Worm (Caenorhabditis elegans) whole organism, mixed stage, embryonic: ENCODE measurements around the gene F56D6.22.

Source experiments
- M03D4.4 ChIP-seq: sonication (generic microtip); optimal IDR thresholded peaks from 2 replicates; lab custom pipeline; 2017; ENCODE audit warnings: mild to moderate bottlenecking, missing genetic modification characterization, missing compliant biosample characterization
- bed-3 ChIP-seq: fragments of 200-800 bp; sonication (Bioruptor generic); optimal IDR thresholded peaks from 3 replicates; lab custom pipeline; 2018; ENCODE audit warnings: mild to moderate bottlenecking, missing genetic modification characterization, moderate library complexity, missing compliant biosample characterization
- blmp-1 ChIP-seq: fragments of 150-350 bp; optimal IDR thresholded peaks from 2 replicates; lab custom pipeline; 2014; ENCODE audit warnings: missing biosample characterization, missing genetic modification characterization
- ceh-39 ChIP-seq: fragments of 150-350 bp; optimal IDR thresholded peaks from 2 replicates; lab custom pipeline; 2014; ENCODE audit warnings: missing biosample characterization, missing genetic modification characterization
- ceh-83 ChIP-seq: fragments of 200-800 bp; sonication (Bioruptor generic); optimal IDR thresholded peaks from 2 replicates; lab custom pipeline; 2018; ENCODE audit warnings: mild to moderate bottlenecking, missing genetic modification characterization, missing compliant biosample characterization
- ces-1 ChIP-seq: fragments of 150-350 bp; optimal IDR thresholded peaks from 2 replicates; lab custom pipeline; 2014; ENCODE audit warnings: missing biosample characterization, missing genetic modification reagents, missing genetic modification characterization
- cnd-1 ChIP-seq: fragments of 200-800 bp; sonication (Bioruptor generic); optimal IDR thresholded peaks from 2 replicates; lab custom pipeline; 2018; ENCODE audit warnings: mild to moderate bottlenecking, missing genetic modification characterization, missing compliant biosample characterization
- drap-1 ChIP-seq: fragments of 200-800 bp; sonication (Bioruptor generic); optimal IDR thresholded peaks from 3 replicates; lab custom pipeline; 2018; ENCODE audit warnings: mild to moderate bottlenecking, missing genetic modification characterization, missing compliant biosample characterization
- elt-1 ChIP-seq: sonication (generic microtip); optimal IDR thresholded peaks from 2 replicates; lab custom pipeline; 2017; ENCODE audit warnings: missing genetic modification characterization, mild to moderate bottlenecking, missing compliant biosample characterization, antibody characterized with exemption, moderate library complexity, borderline replicate concordance; ENCODE audit not compliant: insufficient read depth
- elt-3 ChIP-seq: fragments of 150-350 bp; optimal IDR thresholded peaks from 2 replicates; lab custom pipeline; 2014; ENCODE audit warnings: missing biosample characterization, missing genetic modification characterization
- flh-1 ChIP-seq: fragments of 200-800 bp; sonication (Bioruptor generic); optimal IDR thresholded peaks from 2 replicates; lab custom pipeline; 2018; ENCODE audit warnings: mild to moderate bottlenecking, missing genetic modification characterization, moderate library complexity, missing compliant biosample characterization
- ham-2 ChIP-seq: fragments of 200-800 bp; sonication (Bioruptor generic); optimal IDR thresholded peaks from 2 replicates; lab custom pipeline; 2018; ENCODE audit warnings: mild to moderate bottlenecking, missing genetic modification characterization, missing compliant biosample characterization
- hlh-1 ChIP-seq: fragments of 150-350 bp; optimal IDR thresholded peaks from 2 replicates; lab custom pipeline; 2014; ENCODE audit warnings: missing biosample characterization, missing genetic modification reagents, missing genetic modification characterization
- lin-13 ChIP-seq: fragments of 150-350 bp; optimal IDR thresholded peaks from 2 replicates; lab custom pipeline; 2014; ENCODE audit warnings: missing biosample characterization, missing genetic modification characterization
- lin-32 ChIP-seq: fragments of 200-800 bp; sonication (Bioruptor generic); optimal IDR thresholded peaks from 2 replicates; lab custom pipeline; 2018; ENCODE audit warnings: mild to moderate bottlenecking, missing genetic modification characterization, missing compliant biosample characterization
- mab-5 ChIP-seq: fragments of 150-350 bp; optimal IDR thresholded peaks from 2 replicates; lab custom pipeline; 2014; ENCODE audit warnings: missing biosample characterization, missing genetic modification characterization
- mep-1 ChIP-seq: fragments of 150-350 bp; optimal IDR thresholded peaks from 2 replicates; lab custom pipeline; 2017; ENCODE audit warnings: missing biosample characterization, missing genetic modification reagents, missing genetic modification characterization, inconsistent platforms
- mls-2 ChIP-seq: sonication (generic microtip); optimal IDR thresholded peaks from 2 replicates; lab custom pipeline; 2016; ENCODE audit warnings: mild to moderate bottlenecking, missing genetic modification characterization, moderate library complexity, missing compliant biosample characterization
- nhr-12 ChIP-seq: fragments of 150-350 bp; optimal IDR thresholded peaks from 2 replicates; lab custom pipeline; 2014; ENCODE audit warnings: missing biosample characterization, missing genetic modification characterization
- nhr-2 ChIP-seq: fragments of 150-350 bp; optimal IDR thresholded peaks from 2 replicates; lab custom pipeline; 2014; ENCODE audit warnings: missing biosample characterization, missing genetic modification characterization
- nhr-237 ChIP-seq: fragments of 150-350 bp; optimal IDR thresholded peaks from 2 replicates; lab custom pipeline; 2014; ENCODE audit warnings: missing biosample characterization, missing genetic modification characterization
- nhr-28 ChIP-seq: fragments of 150-350 bp; optimal IDR thresholded peaks from 2 replicates; lab custom pipeline; 2014; ENCODE audit warnings: missing biosample characterization, missing genetic modification characterization
- nhr-76 ChIP-seq: sonication (generic microtip); optimal IDR thresholded peaks from 2 replicates; lab custom pipeline; 2017; ENCODE audit warnings: missing biosample characterization, missing genetic modification characterization
- pha-4 ChIP-seq: fragments of 150-350 bp; optimal IDR thresholded peaks from 2 replicates; lab custom pipeline; 2018; ENCODE audit warnings: missing biosample characterization, missing genetic modification reagents, missing genetic modification characterization
- sem-2 ChIP-seq: fragments of 200-800 bp; sonication (Bioruptor generic); optimal IDR thresholded peaks from 2 replicates; lab custom pipeline; 2018; ENCODE audit warnings: mild to moderate bottlenecking, missing genetic modification characterization, missing compliant biosample characterization
- snpc-4 ChIP-seq: fragments of 150-350 bp; optimal IDR thresholded peaks from 2 replicates; lab custom pipeline; 2014; ENCODE audit warnings: missing biosample characterization, missing genetic modification characterization
- sptf-1 ChIP-seq: sonication (generic microtip); optimal IDR thresholded peaks from 2 replicates; lab custom pipeline; 2017; ENCODE audit warnings: mild to moderate bottlenecking, missing genetic modification characterization, moderate library complexity, missing compliant biosample characterization
- tbx-8 ChIP-seq: fragments of 200-800 bp; sonication (Bioruptor generic); optimal IDR thresholded peaks from 2 replicates; lab custom pipeline; 2018; ENCODE audit warnings: mild to moderate bottlenecking, missing genetic modification characterization, moderate library complexity, missing compliant biosample characterization
- unc-120 ChIP-seq: sonication (generic microtip); optimal IDR thresholded peaks from 2 replicates; lab custom pipeline; 2017; ENCODE audit warnings: missing genetic modification characterization, missing compliant biosample characterization; ENCODE audit not compliant: poor library complexity, severe bottlenecking
- unc-39 ChIP-seq: fragments of 150-350 bp; optimal IDR thresholded peaks from 2 replicates; lab custom pipeline; 2014; ENCODE audit warnings: missing biosample characterization, missing genetic modification characterization
- unc-62 ChIP-seq: fragments of 150-350 bp; optimal IDR thresholded peaks from 2 replicates; lab custom pipeline; 2014; ENCODE audit warnings: missing biosample characterization, missing genetic modification reagents, missing genetic modification characterization
- zip-8 ChIP-seq: fragments of 150-350 bp; optimal IDR thresholded peaks from 2 replicates; lab custom pipeline; 2014; ENCODE audit warnings: missing biosample characterization, missing genetic modification characterization
- ztf-11 ChIP-seq: fragments of 150-350 bp; optimal IDR thresholded peaks from 2 replicates; lab custom pipeline; 2014; ENCODE audit warnings: missing biosample characterization, missing genetic modification characterization

The F56D6.22 gene

ce11 chrIV:3907506-3908188 is at the start of gene F56D6.22, which contains the start of gene F56D6.12:
TSS of gene F56D6.22 (minus strand) at chrIV:3907606.
TSS of gene F56D6.12 (plus strand) at chrIV:3908138.
- TF ChIP-seq blmp-1 (tag; lab: Kevin White, UChicago) (no peak), nhr-237 (tag; lab: Kevin White, UChicago) (no peak), mls-2 (tag; lab: Kevin White, UChicago) (no peak), zip-8 (tag; lab: Kevin White, UChicago) (no peak), sem-2 (GFP tag; lab: Kevin White, UChicago) (no peak), snpc-4 (no peak), cnd-1 (no peak), nhr-76 (tag; lab: Kevin White, UChicago) (no peak), nhr-28 (tag; lab: Kevin White, UChicago) (no peak), bed-3 (no peak), unc-62 (GFP tag; lab: Kevin White, UChicago) (no peak), elt-1 (tag; lab: Kevin White, UChicago) (no peak), mab-5 (tag; lab: Kevin White, UChicago) (no peak), lin-13 (no peak), tbx-8 (GFP tag; lab: Kevin White, UChicago) (no peak), M03D4.4 (tag; lab: Kevin White, UChicago) (no peak)

ce11 chrIV:3956705-3957104 is 49.3 kb upstream of the F56D6.22 start, which contains the start of gene clec-74:
TSS of gene clec-74 (plus strand) at chrIV:3957005.
- TF ChIP-seq sptf-1 (tag; lab: Kevin White, UChicago), result no peak
- no peak for TF ChIP-seq unc-39
- no peak for TF ChIP-seq flh-1 (GFP tag; lab: Kevin White, UChicago)
- TF ChIP-seq hlh-1 (tag; lab: Kevin White, UChicago), result no peak
- TF ChIP-seq unc-120 (tag; lab: Kevin White, UChicago), result no peak
- no peak for TF ChIP-seq ztf-11
- TF ChIP-seq nhr-2, result no peak
- TF ChIP-seq blmp-1 (tag; lab: Kevin White, UChicago), result no peak
- no peak for TF ChIP-seq nhr-76 (tag; lab: Kevin White, UChicago)

DNA sequence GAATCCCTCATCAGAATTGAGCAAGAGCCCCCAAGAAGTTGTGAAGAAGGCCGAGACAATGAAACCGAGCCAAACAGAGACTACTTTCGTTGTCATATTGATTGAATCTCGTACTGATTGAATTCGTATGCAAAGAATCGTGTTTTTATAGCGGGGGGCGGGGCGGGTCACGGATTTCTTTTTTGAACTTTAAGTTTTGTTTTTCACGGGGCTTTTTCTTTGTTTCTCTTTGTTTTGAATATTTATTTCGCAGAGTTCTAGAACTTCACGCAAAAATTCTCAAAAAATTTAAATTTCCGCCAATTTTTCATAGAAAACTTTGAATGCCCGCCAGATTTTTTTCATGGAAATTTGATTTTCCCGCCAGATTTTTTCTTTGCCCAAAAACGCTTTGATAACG is 48.7 kb upstream of the F56D6.22 start, which contains the start of gene clec-73:
Gene clec-73 (minus strand): TSS at position 101 of the 400 bp plus-strand sequence.
- TF ChIP-seq zip-8 (tag; lab: Kevin White, UChicago), result no peak
- TF ChIP-seq bed-3, result no peak
- no peak for TF ChIP-seq nhr-2
- no peak for TF ChIP-seq ceh-83 (GFP tag; lab: Kevin White, UChicago)
- no peak for TF ChIP-seq ztf-11
- no peak for TF ChIP-seq drap-1
- no peak for TF ChIP-seq lin-13
- TF ChIP-seq cnd-1, result no peak
- no peak for TF ChIP-seq pha-4
- TF ChIP-seq hlh-1 (tag; lab: Kevin White, UChicago), result no peak
- TF ChIP-seq ceh-39 (tag; lab: Kevin White, UChicago), result no peak
- no peak for TF ChIP-seq flh-1 (GFP tag; lab: Kevin White, UChicago)

DNA sequence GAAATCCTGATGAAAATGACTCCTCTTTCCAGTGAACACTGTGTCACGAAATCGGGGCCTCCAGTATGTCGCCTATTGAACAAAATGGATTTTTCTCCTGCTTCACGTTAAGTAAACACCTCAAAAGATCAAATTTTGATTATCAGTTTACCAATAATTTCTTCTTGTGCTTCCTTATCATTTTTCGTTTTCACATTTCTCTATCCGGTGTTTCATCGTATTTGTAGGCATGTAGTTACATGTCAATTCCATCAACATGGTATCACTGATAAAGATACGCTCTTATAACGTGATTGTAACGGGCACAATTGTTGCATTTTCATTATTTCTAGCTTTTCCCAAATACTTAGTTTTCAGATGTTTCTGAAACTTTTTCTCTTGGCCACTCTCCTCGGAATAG is 37.1 kb upstream of the F56D6.22 start, which contains the start of gene clec-72:
Gene clec-72 (plus strand): TSS at position 358 of the 400 bp plus-strand sequence.
- TF ChIP-seq sptf-1 (tag; lab: Kevin White, UChicago), result no peak
- no peak for TF ChIP-seq ceh-83 (GFP tag; lab: Kevin White, UChicago)
- TF ChIP-seq ces-1 (GFP tag; lab: Kevin White, UChicago), result no peak
- no peak for TF ChIP-seq hlh-1 (tag; lab: Kevin White, UChicago)

DNA sequence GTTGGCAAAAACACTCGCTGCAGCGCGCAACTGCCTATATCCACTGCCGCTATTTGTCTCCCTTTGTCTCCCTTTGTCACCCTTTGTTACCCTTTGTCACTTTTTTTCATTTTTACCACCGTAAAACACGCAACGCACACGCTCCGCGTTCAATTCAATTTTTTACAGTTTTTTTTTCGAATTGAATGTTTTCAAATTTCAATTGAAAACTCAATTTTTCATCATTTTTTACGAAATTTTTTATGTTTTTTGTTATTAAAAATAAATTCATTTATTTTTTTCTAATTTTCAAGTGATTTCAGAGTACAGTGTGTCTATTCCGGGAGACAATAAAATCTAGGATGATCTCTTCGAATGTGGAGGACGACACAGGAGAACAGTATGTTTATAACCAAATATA is 35.6 kb upstream of the F56D6.22 start, which contains the start of gene Y46C8AL.11:
Gene Y46C8AL.11 (plus strand): TSS at position 301 of the 400 bp plus-strand sequence.
- no peak for TF ChIP-seq ces-1 (GFP tag; lab: Kevin White, UChicago)
- TF ChIP-seq pha-4, result no peak
- no peak for TF ChIP-seq nhr-237 (tag; lab: Kevin White, UChicago)
- no peak for TF ChIP-seq sem-2 (GFP tag; lab: Kevin White, UChicago)
- TF ChIP-seq nhr-2, result no peak
- TF ChIP-seq elt-3 (tag; lab: Kevin White, UChicago), result no peak
- TF ChIP-seq nhr-28 (tag; lab: Kevin White, UChicago), result no peak
- TF ChIP-seq mab-5 (tag; lab: Kevin White, UChicago), result no peak
- no peak for TF ChIP-seq lin-32
- TF ChIP-seq nhr-12 (tag; lab: Kevin White, UChicago), result no peak
- TF ChIP-seq mep-1 (tag; lab: Kevin White, UChicago), result no peak
- TF ChIP-seq tbx-8 (GFP tag; lab: Kevin White, UChicago), result no peak
- TF ChIP-seq drap-1, result no peak
- TF ChIP-seq ceh-83 (GFP tag; lab: Kevin White, UChicago), result no peak
- TF ChIP-seq sptf-1 (tag; lab: Kevin White, UChicago), result no peak
- TF ChIP-seq ham-2 (GFP tag; lab: Kevin White, UChicago), result no peak
- TF ChIP-seq elt-1 (tag; lab: Kevin White, UChicago), result no peak
- no peak for TF ChIP-seq hlh-1 (tag; lab: Kevin White, UChicago)
- TF ChIP-seq, all 35 proteins: peak for 0
